Fruit fly (Drosophila melanogaster) whole organism, embryonic: ENCODE results near the gene caps.

Source experiments
- Asciz ChIP-seq: fragments of 200-800 bp; sonication (Bioruptor generic); optimal IDR thresholded peaks from 2 replicates; lab custom pipeline; 2017; ENCODE audit warnings: missing biosample characterization, mild to moderate bottlenecking, missing genetic modification characterization, missing genetic modification reagents
- BtbVII ChIP-seq: fragments of 200-800 bp; sonication (Bioruptor generic); optimal IDR thresholded peaks from 3 replicates; lab custom pipeline; 2017; ENCODE audit warnings: missing biosample characterization, mild to moderate bottlenecking, missing genetic modification characterization
- CG10147 ChIP-seq: fragments of 200-800 bp; sonication (Bioruptor generic); optimal IDR thresholded peaks from 2 replicates; lab custom pipeline; 2019; ENCODE audit warnings: missing biosample characterization, mild to moderate bottlenecking, missing genetic modification characterization, moderate library complexity
- CG10321 ChIP-seq: fragments of 200-800 bp; sonication (Bioruptor generic); IDR thresholded peaks from 2 replicates; pipeline ENCODE4 v1.3.6; 2022; ENCODE audit warnings: missing biosample characterization, missing genetic modification characterization
- CG11085 ChIP-seq: fragments of 200-800 bp; sonication (Bioruptor generic); IDR thresholded peaks from 2 replicates; pipeline ENCODE4 v1.3.6; 2022; ENCODE audit warnings: missing biosample characterization, missing genetic modification characterization
- CG12071 ChIP-seq: fragments of 200-800 bp; sonication (Bioruptor generic); optimal IDR thresholded peaks from 3 replicates; lab custom pipeline; 2018; ENCODE audit warnings: missing biosample characterization, mild to moderate bottlenecking, missing genetic modification characterization
- CG1233 ChIP-seq: fragments of 200-800 bp; sonication (Bioruptor generic); optimal IDR thresholded peaks from 4 replicates; lab custom pipeline; 2018; ENCODE audit warnings: missing biosample characterization, mild to moderate bottlenecking, missing genetic modification characterization
- CG12942 ChIP-seq: fragments of 200-800 bp; sonication (Bioruptor generic); optimal IDR thresholded peaks from 3 replicates; lab custom pipeline; 2016; ENCODE audit warnings: missing biosample characterization, missing genetic modification characterization
- CG14014 ChIP-seq: fragments of 200-800 bp; sonication (Bioruptor generic); IDR thresholded peaks from 2 replicates; pipeline ENCODE4 v1.3.6; 2022; ENCODE audit warnings: missing biosample characterization, missing genetic modification characterization
- CG14441 ChIP-seq: fragments of 200-800 bp; sonication (Bioruptor generic); IDR thresholded peaks from 2 replicates; pipeline ENCODE4 v1.3.6; 2022; ENCODE audit warnings: missing biosample characterization, missing genetic modification characterization
- CG16863 ChIP-seq: fragments of 200-800 bp; sonication (Bioruptor generic); optimal IDR thresholded peaks from 3 replicates; lab custom pipeline; 2016; ENCODE audit warnings: missing biosample characterization, missing genetic modification characterization
- CG17912 ChIP-seq: fragments of 200-800 bp; sonication (Bioruptor generic); optimal IDR thresholded peaks from 2 replicates; lab custom pipeline; 2018; ENCODE audit warnings: missing biosample characterization, mild to moderate bottlenecking, missing genetic modification characterization
- CG18599 ChIP-seq: fragments of 200-800 bp; sonication (Bioruptor generic); optimal IDR thresholded peaks from 3 replicates; lab custom pipeline; 2017; ENCODE audit warnings: missing biosample characterization, missing genetic modification characterization, mild to moderate bottlenecking, moderate library complexity, missing genetic modification reagents
- CG31441 ChIP-seq: fragments of 200-800 bp; sonication (Bioruptor generic); IDR thresholded peaks from 2 replicates; pipeline ENCODE4 v1.3.6; 2022; ENCODE audit warnings: missing biosample characterization, missing genetic modification characterization
- CG4854 ChIP-seq: fragments of 200-800 bp; sonication (Bioruptor generic); optimal IDR thresholded peaks from 2 replicates; lab custom pipeline; 2016; ENCODE audit warnings: missing biosample characterization, missing genetic modification characterization, inconsistent platforms
- CG6683 ChIP-seq: fragments of 200-800 bp; sonication (Bioruptor generic); optimal IDR thresholded peaks from 2 replicates; lab custom pipeline; 2017; ENCODE audit warnings: missing biosample characterization, mild to moderate bottlenecking, missing genetic modification characterization, missing genetic modification reagents
- CG7357 ChIP-seq: fragments of 200-800 bp; sonication (Bioruptor generic); IDR thresholded peaks from 3 replicates; pipeline ENCODE4 v1.3.6; 2022; ENCODE audit warnings: missing biosample characterization, missing genetic modification characterization
- CG8281 ChIP-seq: fragments of 200-800 bp; sonication (Bioruptor generic); optimal IDR thresholded peaks from 2 replicates; lab custom pipeline; 2018; ENCODE audit warnings: missing biosample characterization, mild to moderate bottlenecking, missing genetic modification characterization, moderate library complexity
- CG8388 ChIP-seq: fragments of 200-800 bp; sonication (Bioruptor generic); optimal IDR thresholded peaks from 2 replicates; lab custom pipeline; 2019; ENCODE audit warnings: missing biosample characterization, mild to moderate bottlenecking, missing genetic modification characterization, moderate library complexity
- CG9437 ChIP-seq: fragments of 200-800 bp; sonication (Bioruptor generic); optimal IDR thresholded peaks from 2 replicates; lab custom pipeline; 2018; ENCODE audit warnings: missing biosample characterization, mild to moderate bottlenecking, missing genetic modification characterization
- CoRest ChIP-seq: fragments of 200-800 bp; sonication (Bioruptor generic); optimal IDR thresholded peaks from 3 replicates; lab custom pipeline; 2018; ENCODE audit warnings: missing biosample characterization, mild to moderate bottlenecking, missing genetic modification characterization, moderate library complexity
- Hand ChIP-seq: fragments of 200-800 bp; sonication (Bioruptor generic); optimal IDR thresholded peaks from 2 replicates; lab custom pipeline; 2017; ENCODE audit warnings: mild to moderate bottlenecking, missing biosample characterization, missing genetic modification reagents, missing genetic modification characterization
- Hr51 ChIP-seq, 2 experiments: fragments of 200-800 bp; sonication (Bioruptor generic); optimal IDR thresholded peaks; 2 replicates in 1 of 2; 3 replicates in 1 of 2; lab custom pipeline; 2016 to 2018; ENCODE audit warnings: missing biosample characterization in 2 of 2, missing genetic modification characterization in 2 of 2, mild to moderate bottlenecking in 1 of 2, moderate library complexity in 1 of 2
- MBD-R2 ChIP-seq: fragments of 200-800 bp; sonication (Bioruptor generic); IDR thresholded peaks from 2 replicates; pipeline ENCODE4 v1.3.6; 2022; ENCODE audit warnings: missing biosample characterization, missing genetic modification characterization
- Oli ChIP-seq: fragments of 200-800 bp; sonication (Bioruptor generic); optimal IDR thresholded peaks from 2 replicates; lab custom pipeline; 2018; ENCODE audit warnings: missing biosample characterization, mild to moderate bottlenecking, missing genetic modification characterization, moderate library complexity
- Pdp1 ChIP-seq, 2 experiments: fragments of 200-800 bp; sonication (Bioruptor generic); optimal IDR thresholded peaks; 3 replicates each; lab custom pipeline; 2016; ENCODE audit warnings: missing biosample characterization in 2 of 2, missing genetic modification characterization in 2 of 2, mild to moderate bottlenecking in 1 of 2, moderate library complexity in 1 of 2
- Scr ChIP-seq: fragments of 200-800 bp; sonication (Bioruptor generic); IDR thresholded peaks from 2 replicates; pipeline ENCODE4 v1.3.6; 2022; ENCODE audit warnings: missing biosample characterization, missing genetic modification characterization; ENCODE audit not compliant: partially characterized antibody
- TFAM ChIP-seq: fragments of 200-800 bp; sonication (Bioruptor generic); optimal IDR thresholded peaks from 2 replicates; lab custom pipeline; 2017; ENCODE audit warnings: missing biosample characterization, missing genetic modification characterization, inconsistent platforms
- Tbp ChIP-seq: fragments of >200 bp; optimal IDR thresholded peaks from 2 replicates; lab custom pipeline; 2018; ENCODE audit warnings: missing biosample characterization, missing genetic modification characterization
- Vsx1 ChIP-seq: fragments of 200-800 bp; sonication (Bioruptor generic); optimal IDR thresholded peaks from 2 replicates; lab custom pipeline; 2017; ENCODE audit warnings: missing biosample characterization, mild to moderate bottlenecking, missing genetic modification characterization, missing genetic modification reagents
- abd-A ChIP-seq: fragments of 200-800 bp; sonication (Bioruptor generic); optimal IDR thresholded peaks from 3 replicates; lab custom pipeline; 2019; ENCODE audit warnings: missing biosample characterization, mild to moderate bottlenecking, missing genetic modification characterization, moderate library complexity
- az2 ChIP-seq: fragments of 200-800 bp; sonication (Bioruptor generic); optimal IDR thresholded peaks from 3 replicates; lab custom pipeline; 2016; ENCODE audit warnings: missing biosample characterization, missing genetic modification characterization
- bab2 ChIP-seq: fragments of 200-800 bp; sonication (Bioruptor generic); optimal IDR thresholded peaks from 2 replicates; lab custom pipeline; 2016; ENCODE audit warnings: missing biosample characterization, missing genetic modification characterization
- danr ChIP-seq: fragments of 200-800 bp; sonication (Bioruptor generic); IDR thresholded peaks from 2 replicates; pipeline ENCODE4 v1.3.6; 2022; ENCODE audit warnings: missing biosample characterization, missing genetic modification characterization
- fd96Cb ChIP-seq: fragments of 200-800 bp; sonication (Bioruptor generic); optimal IDR thresholded peaks from 2 replicates; lab custom pipeline; 2018; ENCODE audit warnings: missing biosample characterization, mild to moderate bottlenecking, missing genetic modification characterization, moderate library complexity
- gsb-n ChIP-seq: fragments of 200-800 bp; sonication (Bioruptor generic); optimal IDR thresholded peaks from 3 replicates; lab custom pipeline; 2018; ENCODE audit warnings: missing biosample characterization, mild to moderate bottlenecking, missing genetic modification characterization
- ken ChIP-seq: fragments of 200-800 bp; sonication (Bioruptor generic); IDR thresholded peaks from 3 replicates; pipeline ENCODE4 v1.3.6; 2022; ENCODE audit warnings: missing biosample characterization, missing genetic modification characterization
- nerfin-1 ChIP-seq: fragments of 200-800 bp; sonication (Bioruptor generic); optimal IDR thresholded peaks from 3 replicates; lab custom pipeline; 2019; ENCODE audit warnings: missing biosample characterization, mild to moderate bottlenecking, missing genetic modification characterization, moderate library complexity
- pros ChIP-seq: fragments of 200-800 bp; sonication (Bioruptor generic); optimal IDR thresholded peaks from 3 replicates; lab custom pipeline; 2019; ENCODE audit warnings: missing biosample characterization, mild to moderate bottlenecking, missing genetic modification characterization, moderate library complexity
- scrt ChIP-seq: fragments of 200-800 bp; sonication (Bioruptor generic); optimal IDR thresholded peaks from 2 replicates; lab custom pipeline; 2018; ENCODE audit warnings: missing biosample characterization, mild to moderate bottlenecking, missing genetic modification characterization, moderate library complexity
- seq ChIP-seq: fragments of 200-800 bp; sonication (Bioruptor generic); IDR thresholded peaks from 2 replicates; pipeline ENCODE4 v1.3.6; 2022; ENCODE audit warnings: missing biosample characterization, missing genetic modification characterization
- shn ChIP-seq: fragments of 200-800 bp; sonication (Bioruptor generic); optimal IDR thresholded peaks from 3 replicates; lab custom pipeline; 2016; ENCODE audit warnings: missing biosample characterization, missing genetic modification characterization
- so ChIP-seq: fragments of 200-800 bp; sonication (Bioruptor generic); IDR thresholded peaks from 3 replicates; pipeline ENCODE4 v1.3.6; 2022; ENCODE audit warnings: missing biosample characterization, missing genetic modification characterization
- sob ChIP-seq: fragments of 200-800 bp; sonication (Bioruptor generic); IDR thresholded peaks from 2 replicates; pipeline ENCODE4 v1.3.6; 2022; ENCODE audit warnings: missing biosample characterization, missing genetic modification characterization
- sqz ChIP-seq: fragments of 200-800 bp; sonication (Bioruptor generic); optimal IDR thresholded peaks from 3 replicates; lab custom pipeline; 2018; ENCODE audit warnings: missing biosample characterization, mild to moderate bottlenecking, missing genetic modification characterization
- tap ChIP-seq: fragments of 200-800 bp; optimal IDR thresholded peaks from 3 replicates; lab custom pipeline; 2019; ENCODE audit warnings: missing biosample characterization, mild to moderate bottlenecking, missing genetic modification characterization, moderate library complexity
- yki ChIP-seq: fragments of >200 bp; optimal IDR thresholded peaks from 3 replicates; lab custom pipeline; 2018
- z ChIP-seq: fragments of 200-800 bp; sonication (Bioruptor generic); IDR thresholded peaks from 3 replicates; pipeline ENCODE4 v1.3.6; 2022; ENCODE audit warnings: missing biosample characterization, missing genetic modification characterization

The caps gene

DNA sequence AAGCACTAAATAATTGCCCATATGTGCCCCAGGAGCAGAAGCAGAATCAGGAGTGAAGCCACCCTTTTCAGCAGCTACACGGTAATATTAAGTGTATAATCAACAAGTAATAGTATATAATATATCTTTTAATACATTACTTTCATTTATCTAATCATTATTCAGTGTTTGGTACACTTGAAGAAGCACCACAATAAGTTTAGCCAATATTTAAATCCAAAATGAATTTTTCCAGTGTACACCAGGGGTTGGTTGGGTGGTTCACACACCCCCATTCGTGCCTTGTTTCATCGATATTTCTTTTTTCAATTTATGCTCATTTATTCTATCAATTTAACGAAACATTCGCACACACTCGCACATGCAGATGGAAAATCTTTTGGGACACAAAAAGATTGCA lies 30.9 kb upstream of the caps start (continued):
- TF ChIP-seq BtbVII (GFP tag; lab: Kevin White, UChicago) (peak; percentile 27), yki (no peak), CG10321 (GFP tag; lab: Robert Waterston, UW) (no peak), CG1233 (no peak), fd96Cb (tag; lab: Kevin White, UChicago) (peak; percentile 77), MBD-R2 (GFP tag; lab: Robert Waterston, UW) (peak; percentile 14; the same call in 1 of the 2 replicates), danr (peak; percentile 22; the same call in 1 of the 2 replicates), Scr (GFP tag; lab: Robert Waterston, UW) (no peak), CG11085 (no peak), scrt (GFP tag; lab: Kevin White, UChicago) (peak; percentile 49), CG14441 (GFP tag; lab: Robert Waterston, UW) (0 out of 2 replicates have a peak, but pooled peaks have one; percentile 32), Vsx1 (peak; percentile 14), CG8281 (tag; lab: Kevin White, UChicago) (no peak), CG4854 (no peak), Hand (no peak), az2 (peak; percentile 66), seq (GFP tag; lab: Robert Waterston, UW) (peak; percentile 70), bab2 (GFP tag; lab: Kevin White, UChicago) (no peak), CG12071 (GFP tag; lab: Kevin White, UChicago) (peak; percentile 53)
- TF ChIP-seq, all 482 proteins: peak for 193

DNA sequence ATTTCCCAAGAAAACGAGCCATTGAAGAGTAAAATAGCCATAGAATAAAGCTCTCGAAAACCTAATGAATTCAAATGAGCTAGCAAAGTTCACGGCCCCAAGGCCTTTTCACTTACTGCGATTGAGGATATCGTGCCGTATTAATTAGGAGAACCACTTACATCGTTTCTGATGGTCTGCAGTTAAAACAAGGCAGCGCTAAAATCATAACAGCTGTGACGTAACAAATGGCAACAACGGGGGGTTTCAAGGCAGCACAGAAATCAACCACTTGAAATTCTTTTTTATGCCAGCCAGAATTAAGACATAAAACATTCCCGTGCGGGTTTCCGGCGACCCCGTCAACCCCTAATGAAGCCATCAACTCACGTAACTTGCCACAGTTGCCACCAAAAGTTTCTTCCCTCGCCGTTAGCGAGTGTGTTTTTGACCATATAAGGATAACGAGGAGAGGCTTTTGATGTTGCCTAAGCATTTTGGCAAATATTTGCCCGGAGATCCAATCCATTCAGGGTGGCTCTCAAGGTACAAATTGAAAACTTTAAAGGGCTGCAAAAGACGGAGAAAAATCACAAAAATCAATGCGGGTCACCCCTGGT lies 18.4 kb upstream of the caps start:
- peak; percentile 41 for TF ChIP-seq sqz (GFP tag; lab: Kevin White, UChicago)
- peak in 1 of 2 experiments; percentile 5 for TF ChIP-seq Hr51 (GFP tag; optimal IDR thresholded peaks at IDR 0.05; lab: Kevin White, UChicago)
- TF ChIP-seq CG7357 (GFP tag; lab: Robert Waterston, UW) = no peak
- peak; percentile 85 for TF ChIP-seq pros (GFP tag; lab: Kevin White, UChicago)
- TF ChIP-seq Oli = no peak
- TF ChIP-seq abd-A (tag; lab: Kevin White, UChicago) = peak; percentile 63
- no peak for TF ChIP-seq sob (GFP tag; lab: Robert Waterston, UW)
- TF ChIP-seq z (GFP tag; lab: Robert Waterston, UW) = no peak
- peak; percentile 8 for TF ChIP-seq gsb-n (tag; lab: Kevin White, UChicago)
- TF ChIP-seq Pdp1 (GFP tag; optimal IDR thresholded peaks at IDR 0.05; lab: Kevin White, UChicago) = peak in 1 of 2 experiments; percentile 14
- peak; percentile 24 for TF ChIP-seq CG18599 (GFP tag; lab: Kevin White, UChicago)
- no peak for TF ChIP-seq CG6683
- peak; percentile 12 for TF ChIP-seq nerfin-1 (tag; lab: Kevin White, UChicago)
- no peak for TF ChIP-seq so (GFP tag; lab: Robert Waterston, UW)
- no peak for TF ChIP-seq CG31441 (GFP tag; lab: Robert Waterston, UW)
- no peak for TF ChIP-seq shn (GFP tag; lab: Kevin White, UChicago)
- TF ChIP-seq CG16863 (GFP tag; lab: Kevin White, UChicago) = no peak
- TF ChIP-seq Tbp (GFP tag; lab: Kevin White, UChicago) = no peak
- TF ChIP-seq CG10147 (GFP tag; lab: Kevin White, UChicago) = no peak
- no peak for TF ChIP-seq Asciz (GFP tag; lab: Kevin White, UChicago)
- TF ChIP-seq CG17912 = no peak
- TF ChIP-seq CG14014 = no peak
- no peak for TF ChIP-seq CG4854
- TF ChIP-seq CoRest (tag; lab: Kevin White, UChicago) = no peak
- no peak for TF ChIP-seq CG9437 (GFP tag; lab: Kevin White, UChicago)
- no peak for TF ChIP-seq TFAM
- TF ChIP-seq CG8388 (GFP tag; lab: Kevin White, UChicago) = peak; percentile 93
- TF ChIP-seq tap (tag; lab: Kevin White, UChicago) = peak; percentile 72
- no peak for TF ChIP-seq CG12942 (GFP tag; lab: Kevin White, UChicago)
- TF ChIP-seq ken (GFP tag; lab: Robert Waterston, UW) = no peak
- TF ChIP-seq, all 482 proteins: peak for 10
